Worm (Caenorhabditis elegans) whole organism, mixed stage, embryonic: ENCODE measurements around the gene F52G3.1.

ENCODE experiments used
- mep-1 ChIP-seq: fragments of 150-350 bp; optimal IDR thresholded peaks from 2 replicates; lab custom pipeline; 2017; ENCODE audit warnings: missing biosample characterization, missing genetic modification reagents, missing genetic modification characterization, inconsistent platforms
- snpc-4 ChIP-seq: fragments of 150-350 bp; optimal IDR thresholded peaks from 2 replicates; lab custom pipeline; 2014; ENCODE audit warnings: missing biosample characterization, missing genetic modification characterization
- unc-62 ChIP-seq: fragments of 150-350 bp; optimal IDR thresholded peaks from 2 replicates; lab custom pipeline; 2014; ENCODE audit warnings: missing biosample characterization, missing genetic modification reagents, missing genetic modification characterization
- ztf-11 ChIP-seq: fragments of 150-350 bp; optimal IDR thresholded peaks from 2 replicates; lab custom pipeline; 2014; ENCODE audit warnings: missing biosample characterization, missing genetic modification characterization

ce11 chrX:16995149-16995885 lies 31.6 kb downstream of the F52G3.1 start:
- no peak for TF ChIP-seq mep-1 (tag; lab: Kevin White, UChicago)
- TF ChIP-seq unc-62 (GFP tag; lab: Kevin White, UChicago) = no peak
- TF ChIP-seq ztf-11 = no peak
- TF ChIP-seq snpc-4 (tag; lab: Kevin White, UChicago) = no peak
